Worm (Caenorhabditis elegans) whole organism, early embryonic: Measurements from ENCODE around the gene ZK930.6.

Source experiments
- B0310.2 ChIP-seq: sonication (generic microtip); optimal IDR thresholded peaks from 2 replicates; lab custom pipeline; 2016; ENCODE audit warnings: mild to moderate bottlenecking, missing genetic modification characterization, missing compliant biosample characterization
- F13C5.2 ChIP-seq: sonication (generic microtip); optimal IDR thresholded peaks from 2 replicates; lab custom pipeline; 2017; ENCODE audit warnings: mild to moderate bottlenecking, missing genetic modification characterization, inconsistent platforms, missing compliant biosample characterization
- aly-1 ChIP-seq: sonication (generic microtip); optimal IDR thresholded peaks from 2 replicates; lab custom pipeline; 2016; ENCODE audit warnings: missing genetic modification characterization, missing compliant biosample characterization
- ama-1 ChIP-seq: fragments of 150-350 bp; optimal IDR thresholded peaks from 2 replicates; lab custom pipeline; 2014
- ceh-13 ChIP-seq: fragments of 200-800 bp; sonication (Bioruptor generic); optimal IDR thresholded peaks from 2 replicates; lab custom pipeline; 2018; ENCODE audit warnings: mild to moderate bottlenecking, missing genetic modification characterization, missing compliant biosample characterization
- ceh-36 ChIP-seq: sonication (generic microtip); optimal IDR thresholded peaks from 2 replicates; lab custom pipeline; 2016; ENCODE audit warnings: missing genetic modification characterization, inconsistent platforms, missing compliant biosample characterization
- ets-7 ChIP-seq: sonication (generic microtip); optimal IDR thresholded peaks from 2 replicates; lab custom pipeline; 2016; ENCODE audit warnings: missing genotype, missing genetic modification characterization, missing compliant biosample characterization
- flt-1 ChIP-seq: fragments of 200-800 bp; sonication (Bioruptor generic); IDR thresholded peaks from 2 replicates; pipeline ENCODE4 v1.3.6; 2022; ENCODE audit warnings: missing genetic modification characterization, missing compliant biosample characterization
- hmbx-1 ChIP-seq: sonication (generic microtip); optimal IDR thresholded peaks from 2 replicates; lab custom pipeline; 2016; ENCODE audit warnings: mild to moderate bottlenecking, missing genetic modification characterization, missing compliant biosample characterization
- hmg-4 ChIP-seq: fragments of 200-800 bp; sonication (Bioruptor generic); optimal IDR thresholded peaks from 2 replicates; lab custom pipeline; 2018; ENCODE audit warnings: mild to moderate bottlenecking, missing genetic modification characterization, missing compliant biosample characterization
- hnd-1 ChIP-seq: sonication (generic microtip); optimal IDR thresholded peaks from 2 replicates; lab custom pipeline; 2016; ENCODE audit warnings: missing genetic modification characterization, missing compliant biosample characterization
- pes-1 ChIP-seq: fragments of 200-800 bp; sonication (Bioruptor generic); IDR thresholded peaks from 2 replicates; pipeline ENCODE4 v1.3.6; 2022; ENCODE audit warnings: missing genetic modification reagents, missing genetic modification characterization, missing compliant biosample characterization
- scrt-1 ChIP-seq: fragments of 200-800 bp; sonication (Bioruptor generic); IDR thresholded peaks from 2 replicates; pipeline ENCODE4 v1.3.6; 2022; ENCODE audit warnings: missing genetic modification characterization, missing compliant biosample characterization
- sea-1 ChIP-seq: fragments of 200-800 bp; sonication (Bioruptor generic); conservative IDR thresholded peaks from 2 replicates; pipeline ENCODE4 v1.3.6; 2022; ENCODE audit warnings: missing genetic modification characterization, missing compliant biosample characterization
- tbx-11 ChIP-seq: fragments of 200-800 bp; sonication (Bioruptor generic); IDR thresholded peaks from 2 replicates; pipeline ENCODE4 v1.3.6; 2022; ENCODE audit warnings: missing genetic modification characterization, missing compliant biosample characterization
- tbx-37 ChIP-seq: fragments of 200-800 bp; sonication (Bioruptor generic); conservative IDR thresholded peaks from 2 replicates; pipeline ENCODE4 v1.3.6; 2022; ENCODE audit warnings: missing genetic modification reagents, missing genetic modification characterization, missing compliant biosample characterization
- tra-4 ChIP-seq: sonication (generic microtip); optimal IDR thresholded peaks from 2 replicates; lab custom pipeline; 2017; ENCODE audit warnings: missing genetic modification characterization, missing compliant biosample characterization

ZK930.6 gene

ce11 chrII:11842766-11843165 lies 41.0 kb upstream of the ZK930.6 start:
- no peak for TF ChIP-seq hmg-4
- TF ChIP-seq hmbx-1 (tag; lab: Kevin White, UChicago): no peak
- TF ChIP-seq F13C5.2: no peak
- TF ChIP-seq tbx-11 (GFP tag; lab: Robert Waterston, UW): no peak
- TF ChIP-seq aly-1 (tag; lab: Kevin White, UChicago): no peak
- no peak for TF ChIP-seq ceh-36 (tag; lab: Kevin White, UChicago)
- TF ChIP-seq sea-1 (GFP tag; lab: Robert Waterston, UW): no peak
- no peak for TF ChIP-seq tra-4

- TF ChIP-seq tbx-11 (GFP tag; lab: Robert Waterston, UW): no peak
- TF ChIP-seq tbx-37 (GFP tag; lab: Robert Waterston, UW): no peak
- no peak for TF ChIP-seq tra-4
- TF ChIP-seq ceh-13: no peak
Measured at ce11 chrII:11843441-11843840, 40.3 kb upstream of the ZK930.6 start.

ce11 chrII:11844072-11844471 lies 39.7 kb upstream of the ZK930.6 start:
- TF ChIP-seq tra-4 (no peak), flt-1 (GFP tag; lab: Robert Waterston, UW) (no peak), tbx-11 (GFP tag; lab: Robert Waterston, UW) (no peak), ceh-13 (no peak), ets-7 (no peak), hmbx-1 (tag; lab: Kevin White, UChicago) (no peak), hmg-4 (no peak), B0310.2 (tag; lab: Kevin White, UChicago) (no peak), aly-1 (tag; lab: Kevin White, UChicago) (no peak), pes-1 (GFP tag; lab: Robert Waterston, UW) (no peak), hnd-1 (no peak), ceh-36 (tag; lab: Kevin White, UChicago) (no peak), tbx-37 (GFP tag; lab: Robert Waterston, UW) (no peak), scrt-1 (no peak), F13C5.2 (no peak), sea-1 (GFP tag; lab: Robert Waterston, UW) (no peak), ama-1 (lab: Kevin White, UChicago) (no peak)

- TF ChIP-seq hnd-1 (no peak), tbx-37 (GFP tag; lab: Robert Waterston, UW) (no peak), pes-1 (GFP tag; lab: Robert Waterston, UW) (no peak), hmbx-1 (tag; lab: Kevin White, UChicago) (no peak), flt-1 (GFP tag; lab: Robert Waterston, UW) (no peak), ets-7 (no peak)
Measured at ce11 chrII:11844984-11845383, 38.8 kb upstream of the ZK930.6 start.

- no peak for TF ChIP-seq tbx-11 (GFP tag; lab: Robert Waterston, UW)
- no peak for TF ChIP-seq tbx-37 (GFP tag; lab: Robert Waterston, UW)
- no peak for TF ChIP-seq F13C5.2
- no peak for TF ChIP-seq aly-1 (tag; lab: Kevin White, UChicago)
- no peak for TF ChIP-seq ets-7
Measured at ce11 chrII:11845954-11846353, 37.8 kb upstream of the ZK930.6 start.

ce11 chrII:11849572-11849971 lies 34.2 kb upstream of the ZK930.6 start:
- no peak for TF ChIP-seq ceh-36 (tag; lab: Kevin White, UChicago)
- no peak for TF ChIP-seq F13C5.2
- TF ChIP-seq hnd-1: no peak
- TF ChIP-seq ets-7: no peak
- TF ChIP-seq hmbx-1 (tag; lab: Kevin White, UChicago): no peak
- no peak for TF ChIP-seq pes-1 (GFP tag; lab: Robert Waterston, UW)
- TF ChIP-seq B0310.2 (tag; lab: Kevin White, UChicago): no peak

ce11 chrII:11852191-11852901 lies 31.4 kb upstream of the ZK930.6 start:
- TF ChIP-seq ceh-36 (tag; lab: Kevin White, UChicago) (no peak), hnd-1 (no peak), pes-1 (GFP tag; lab: Robert Waterston, UW) (no peak), tra-4 (no peak), ama-1 (lab: Kevin White, UChicago) (no peak), sea-1 (GFP tag; lab: Robert Waterston, UW) (no peak), hmg-4 (no peak), aly-1 (tag; lab: Kevin White, UChicago) (no peak), tbx-37 (GFP tag; lab: Robert Waterston, UW) (no peak), B0310.2 (tag; lab: Kevin White, UChicago) (no peak)

ce11 chrII:11853108-11853507 lies 30.6 kb upstream of the ZK930.6 start:
- no peak for TF ChIP-seq F13C5.2
- TF ChIP-seq sea-1 (GFP tag; lab: Robert Waterston, UW): no peak
- TF ChIP-seq hmbx-1 (tag; lab: Kevin White, UChicago): no peak

- TF ChIP-seq hnd-1 (no peak), pes-1 (GFP tag; lab: Robert Waterston, UW) (no peak), F13C5.2 (no peak), ama-1 (lab: Kevin White, UChicago) (no peak), sea-1 (GFP tag; lab: Robert Waterston, UW) (no peak), ceh-13 (no peak), hmg-4 (no peak)
Measured at ce11 chrII:11854749-11855148, 29.0 kb upstream of the ZK930.6 start.
